Fruit fly (Drosophila melanogaster): Measurements from ENCODE around the gene CG7218.

CG7218 gene

DNA sequence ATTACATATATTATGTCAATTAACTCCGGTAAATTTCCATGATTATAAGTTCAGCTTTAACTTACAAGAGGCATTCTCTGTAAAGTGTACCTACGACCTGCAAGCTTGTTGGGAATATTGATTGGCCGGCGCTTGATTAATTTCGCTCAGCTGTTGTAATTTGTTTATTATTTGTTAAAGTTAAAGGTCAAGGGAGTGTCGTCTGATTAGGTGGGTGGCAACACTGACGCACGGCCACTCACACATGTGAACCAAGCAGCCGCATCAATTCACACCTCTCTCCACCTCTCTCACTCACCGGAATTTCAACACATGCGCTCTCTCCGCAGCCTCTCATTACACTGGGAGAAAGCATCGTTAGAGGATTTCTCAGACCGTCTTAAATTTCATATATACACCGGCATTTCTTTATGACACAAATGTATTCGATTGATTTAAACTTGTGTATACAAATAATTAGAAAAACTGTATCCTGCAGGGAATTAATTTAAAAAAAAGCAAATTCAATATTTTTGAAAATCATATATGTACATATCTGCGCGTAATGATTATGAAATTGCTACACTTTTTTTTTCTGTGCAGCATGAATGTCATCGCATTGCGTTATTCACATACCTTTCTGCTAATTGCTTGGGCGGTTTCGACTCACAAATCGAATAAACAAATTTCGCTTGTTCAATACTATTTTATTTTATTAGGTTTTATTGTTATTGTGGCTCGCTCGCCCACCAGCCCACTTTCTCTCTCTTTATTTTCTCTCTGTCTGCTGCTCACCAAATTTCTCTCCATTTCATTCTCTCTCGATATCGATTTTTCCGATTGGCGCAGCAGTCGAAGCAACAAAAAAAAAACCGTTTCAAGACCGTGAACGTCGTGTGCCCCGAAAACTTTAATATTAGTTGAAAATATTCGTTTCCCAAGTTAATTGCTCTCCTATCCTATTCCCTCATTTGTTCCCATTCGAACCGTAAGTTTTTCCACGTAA lies 8.1 kb upstream of the CG7218 start (continued):
- TF ChIP-seq Vsx1 (GFP tag; optimal IDR thresholded peaks at IDR 0.05) (peak; percentile 85), CG8089 (GFP tag; optimal IDR thresholded peaks at IDR 0.05) (peak; percentile 89), vfl (GFP tag; optimal IDR thresholded peaks at IDR 0.05) (peak; percentile 79), CG12769 (tag; optimal IDR thresholded peaks at IDR 0.05) (no peak), CG14667 (GFP tag; IDR thresholded peaks at IDR 0.05) (peak; percentile 79), grn (GFP tag; optimal IDR thresholded peaks at IDR 0.05) (peak; percentile 48), Nf-YA (GFP tag; IDR thresholded peaks at IDR 0.05) (peak; percentile 70), Max (GFP tag; optimal IDR thresholded peaks at IDR 0.05) (peak; percentile 93), Hr3 (GFP tag; optimal IDR thresholded peaks at IDR 0.05) (peak; percentile 92), ap (GFP tag; IDR thresholded peaks at IDR 0.05) (peak; percentile 82), ro (GFP tag; IDR thresholded peaks at IDR 0.05) (peak; percentile 81; the same call in 1 of the 2 replicates), Hr78 (GFP tag; optimal IDR thresholded peaks at IDR 0.05) (peak in 1 of 2 experiments; percentile 90), CG2116 (GFP tag; optimal IDR thresholded peaks at IDR 0.05) (peak; percentile 75), CG10147 (GFP tag; optimal IDR thresholded peaks at IDR 0.05) (peak; percentile 93), CG15514 (GFP tag; optimal IDR thresholded peaks at IDR 0.05) (peak; percentile 81), Scr (GFP tag; IDR thresholded peaks at IDR 0.05; ENCODE audit: partially characterized antibody) (no peak), Dip3 (GFP tag; optimal IDR thresholded peaks at IDR 0.05) (peak; percentile 85), Hsf (GFP tag; optimal IDR thresholded peaks at IDR 0.05) (peak; percentile 95), CG14860 (GFP tag; IDR thresholded peaks at IDR 0.05; ENCODE audit: partially characterized antibody) (no peak), CG10274 (GFP tag; optimal IDR thresholded peaks at IDR 0.05) (peak; percentile 80), CG9797 (GFP tag; optimal IDR thresholded peaks at IDR 0.05) (peak; percentile 22), disco-r (GFP tag; optimal IDR thresholded peaks at IDR 0.05) (peak; percentile 82), crol (GFP tag; IDR thresholded peaks at IDR 0.05) (peak; percentile 66), Sox100B (GFP tag; optimal IDR thresholded peaks at IDR 0.05) (peak; percentile 96), CG5180 (GFP tag; optimal IDR thresholded peaks at IDR 0.05) (peak; percentile 84), CG10654 (GFP tag; optimal IDR thresholded peaks at IDR 0.05) (peak; percentile 89), tin (GFP tag; optimal IDR thresholded peaks at IDR 0.05) (peak; percentile 92), CG34376 (GFP tag; optimal IDR thresholded peaks at IDR 0.05) (peak; percentile 86), ato (GFP tag; IDR thresholded peaks at IDR 0.05; ENCODE audit: partially characterized antibody) (no peak), tgo (GFP tag; IDR thresholded peaks at IDR 0.05) (peak; percentile 91), dimm (GFP tag; IDR thresholded peaks at IDR 0.05) (peak; percentile 54), tio (GFP tag; optimal IDR thresholded peaks at IDR 0.05) (peak; percentile 94), CG6854 (GFP tag; optimal IDR thresholded peaks at IDR 0.05) (peak; percentile 89), oc (tag; optimal IDR thresholded peaks at IDR 0.05) (peak; percentile 96), ara (GFP tag; IDR thresholded peaks at IDR 0.05) (peak; percentile 81), sqz (GFP tag; optimal IDR thresholded peaks at IDR 0.05) (peak; percentile 81), CG3281 (GFP tag; optimal IDR thresholded peaks at IDR 0.05) (peak; percentile 94), lab (GFP tag; optimal IDR thresholded peaks at IDR 0.05) (peak; percentile 95), CG4328 (GFP tag; optimal IDR thresholded peaks at IDR 0.05) (peak; percentile 91), corto (GFP tag; optimal IDR thresholded peaks at IDR 0.05) (peak; percentile 36), slbo (GFP tag; IDR thresholded peaks at IDR 0.05) (peak; percentile 87), peb (GFP tag; IDR thresholded peaks at IDR 0.05) (peak; percentile 84), C15 (GFP tag; IDR thresholded peaks at IDR 0.05) (peak; percentile 77; the same call in 2 of the 3 replicates), D (optimal IDR thresholded peaks at IDR 0.05) (no peak), D (GFP tag; optimal IDR thresholded peaks at IDR 0.05) (peak; percentile 94), CG4707 (GFP tag; optimal IDR thresholded peaks at IDR 0.05) (peak; percentile 85), CG1603 (tag; optimal IDR thresholded peaks at IDR 0.05) (no peak), Chrac-16 (GFP tag; optimal IDR thresholded peaks at IDR 0.05) (peak; percentile 92)

All from whole organism, embryonic.